Fruit fly (Drosophila melanogaster): ENCODE data around the gene Lcp65Af.

Gene Lcp65Af

DNA sequence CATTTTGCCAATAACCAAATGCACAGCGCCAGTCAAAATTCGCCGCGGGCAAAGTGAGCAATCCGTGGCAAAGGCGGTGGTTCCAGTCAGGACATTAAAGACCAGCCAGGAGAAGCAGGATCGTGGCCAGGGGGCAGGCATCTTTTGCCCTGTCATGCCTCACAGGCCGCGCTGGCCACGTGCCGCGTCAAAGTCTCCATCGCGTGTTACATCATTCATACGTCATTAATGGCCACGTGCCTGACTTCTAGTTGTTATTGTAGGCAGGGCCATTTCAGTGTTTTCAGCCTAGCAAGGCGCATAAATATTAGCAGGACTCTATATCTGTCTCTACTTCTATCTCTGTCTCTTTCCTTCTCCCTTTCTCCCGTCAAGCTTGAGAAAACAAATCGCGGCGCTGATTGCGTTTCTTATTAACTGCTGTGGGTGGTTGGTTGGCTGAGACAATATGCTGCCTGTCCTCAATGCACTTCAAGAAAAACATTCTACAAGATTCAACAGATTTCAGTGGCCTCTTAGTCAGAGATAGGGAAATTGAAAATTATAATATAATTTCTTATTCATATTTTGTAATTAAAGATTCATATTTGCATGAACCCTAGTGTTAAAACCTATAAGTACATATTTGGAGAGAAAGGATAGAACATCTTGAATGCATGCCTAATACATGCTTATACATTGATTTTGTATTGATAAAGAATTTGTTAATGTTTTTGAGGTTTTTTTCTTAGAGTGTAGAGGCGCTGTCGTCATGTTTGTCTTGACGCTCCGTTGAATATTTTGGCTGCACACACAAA is 28.1 kb downstream of the Lcp65Af start:
- no peak for TF ChIP-seq sage (GFP tag; optimal IDR thresholded peaks at IDR 0.05)
- TF ChIP-seq GATAd (GFP tag; optimal IDR thresholded peaks at IDR 0.05) = no peak
- no peak for TF ChIP-seq Hr78 (GFP tag; optimal IDR thresholded peaks at IDR 0.05)
- no peak for TF ChIP-seq h (GFP tag; optimal IDR thresholded peaks at IDR 0.05)
- TF ChIP-seq CG32264 (GFP tag; optimal IDR thresholded peaks at IDR 0.05) = no peak
- TF ChIP-seq Dfd (GFP tag; optimal IDR thresholded peaks at IDR 0.05) = no peak
- no peak for TF ChIP-seq Mio (GFP tag; optimal IDR thresholded peaks at IDR 0.05)
- no peak for TF ChIP-seq Myc (optimal IDR thresholded peaks at IDR 0.05)
- TF ChIP-seq fru (GFP tag; optimal IDR thresholded peaks at IDR 0.05) = no peak
- no peak for TF ChIP-seq pan (optimal IDR thresholded peaks at IDR 0.05)
- no peak for TF ChIP-seq jim (GFP tag; optimal IDR thresholded peaks at IDR 0.05)

DNA sequence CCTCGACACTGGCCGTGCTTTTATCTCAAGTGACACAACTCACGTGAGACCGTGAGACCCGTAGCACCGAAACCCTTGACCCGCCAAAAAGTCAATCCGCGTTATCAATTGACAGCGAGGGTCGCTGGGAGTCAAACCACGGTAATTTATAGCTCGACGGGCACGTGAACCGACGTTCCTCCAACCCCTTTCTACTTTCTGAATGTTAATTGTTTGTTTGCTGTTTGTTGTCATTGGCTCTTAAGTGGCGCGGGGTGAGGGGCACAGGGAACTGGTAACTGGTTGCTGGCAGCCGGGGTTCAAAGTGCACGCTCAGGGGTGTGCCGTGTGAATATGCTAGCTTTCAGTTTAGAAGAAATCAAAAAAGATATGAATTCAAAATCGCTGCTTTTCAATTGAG is 29.9 kb downstream of the Lcp65Af start:
- TF ChIP-seq Hnf4 (GFP tag; optimal IDR thresholded peaks at IDR 0.05) = no peak
- no peak for TF ChIP-seq tai (GFP tag; optimal IDR thresholded peaks at IDR 0.05)
- TF ChIP-seq Sp1 (GFP tag; optimal IDR thresholded peaks at IDR 0.05) = no peak
- no peak for TF ChIP-seq ey (GFP tag; optimal IDR thresholded peaks at IDR 0.05)
- TF ChIP-seq usp (GFP tag; optimal IDR thresholded peaks at IDR 0.05) = no peak
- no peak for TF ChIP-seq foxo (GFP tag; optimal IDR thresholded peaks at IDR 0.05)
- TF ChIP-seq Myc (optimal IDR thresholded peaks at IDR 0.05) = no peak
- TF ChIP-seq Dif (GFP tag; optimal IDR thresholded peaks at IDR 0.05; ENCODE audit: partially characterized antibody) = no peak
- no peak for TF ChIP-seq fru (GFP tag; optimal IDR thresholded peaks at IDR 0.05)
- TF ChIP-seq N (GFP tag; optimal IDR thresholded peaks at IDR 0.05) = no peak
- TF ChIP-seq psq (GFP tag; optimal IDR thresholded peaks at IDR 0.05) = no peak
- TF ChIP-seq Vsx2 (GFP tag; optimal IDR thresholded peaks at IDR 0.05; ENCODE audit: partially characterized antibody) = no peak
- TF ChIP-seq HLH106 (tag; optimal IDR thresholded peaks at IDR 0.05) = no peak
- no peak for TF ChIP-seq br (GFP tag; optimal IDR thresholded peaks at IDR 0.05)
- TF ChIP-seq Abd-B (GFP tag; optimal IDR thresholded peaks at IDR 0.05) = no peak
- TF ChIP-seq pan (optimal IDR thresholded peaks at IDR 0.05) = no peak

dm6 chr3L:6105435-6105834 is 31.2 kb downstream of the Lcp65Af start:
- no peak for TF ChIP-seq Dfd (GFP tag; optimal IDR thresholded peaks at IDR 0.05)
- no peak for TF ChIP-seq jim (GFP tag; optimal IDR thresholded peaks at IDR 0.05)
- no peak for TF ChIP-seq GATAd (GFP tag; optimal IDR thresholded peaks at IDR 0.05)
- no peak for TF ChIP-seq N (GFP tag; optimal IDR thresholded peaks at IDR 0.05)
- no peak for TF ChIP-seq CrebA (GFP tag; optimal IDR thresholded peaks at IDR 0.05; ENCODE audit: borderline replicate concordance)

DNA sequence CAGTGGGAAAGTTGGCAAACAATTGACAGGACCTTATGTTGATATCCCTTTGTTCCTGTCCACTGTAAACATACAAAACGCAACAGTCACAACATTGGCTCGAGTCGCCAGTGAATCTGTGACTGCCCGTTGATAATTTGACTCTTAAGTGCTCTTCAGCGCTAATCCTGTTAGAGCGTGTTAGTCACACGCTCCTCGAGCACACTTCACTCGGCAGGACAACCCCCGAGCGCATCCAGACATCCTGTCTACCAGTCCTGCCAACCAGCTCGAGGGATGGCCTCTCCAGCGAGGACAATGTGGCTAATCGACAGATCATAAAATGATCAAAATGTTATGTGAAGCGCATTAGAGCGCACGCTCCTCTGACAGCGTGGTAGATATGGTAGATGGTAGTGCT is 32.0 kb downstream of the Lcp65Af start:
- TF ChIP-seq foxo (GFP tag; optimal IDR thresholded peaks at IDR 0.05) = no peak
- no peak for TF ChIP-seq CrebA (GFP tag; optimal IDR thresholded peaks at IDR 0.05; ENCODE audit: borderline replicate concordance)
- no peak for TF ChIP-seq dmrt93B (GFP tag; optimal IDR thresholded peaks at IDR 0.05)
- TF ChIP-seq OdsH (GFP tag; optimal IDR thresholded peaks at IDR 0.05) = no peak
- TF ChIP-seq Hnf4 (GFP tag; optimal IDR thresholded peaks at IDR 0.05) = no peak
- no peak for TF ChIP-seq sv (GFP tag; optimal IDR thresholded peaks at IDR 0.05)
- TF ChIP-seq CG32264 (GFP tag; optimal IDR thresholded peaks at IDR 0.05) = no peak
- no peak for TF ChIP-seq ey (GFP tag; optimal IDR thresholded peaks at IDR 0.05)
- no peak for TF ChIP-seq Rel (GFP tag; optimal IDR thresholded peaks at IDR 0.05)
- no peak for TF ChIP-seq Rel (tag; optimal IDR thresholded peaks at IDR 0.05)
- no peak for TF ChIP-seq GATAd (GFP tag; optimal IDR thresholded peaks at IDR 0.05)
- TF ChIP-seq dl (GFP tag; optimal IDR thresholded peaks at IDR 0.05; ENCODE audit: insufficient read depth in 1 of 2, partially characterized antibody in 2 of 2) = no peak
- TF ChIP-seq tai (GFP tag; optimal IDR thresholded peaks at IDR 0.05) = no peak
- no peak for TF ChIP-seq br (GFP tag; optimal IDR thresholded peaks at IDR 0.05)
- no peak for TF ChIP-seq Hr78 (GFP tag; optimal IDR thresholded peaks at IDR 0.05)
- TF ChIP-seq Abd-B (GFP tag; optimal IDR thresholded peaks at IDR 0.05) = no peak
- no peak for TF ChIP-seq Jra (GFP tag; optimal IDR thresholded peaks at IDR 0.05)
- no peak for TF ChIP-seq HLH106 (tag; optimal IDR thresholded peaks at IDR 0.05)
- TF ChIP-seq Mio (GFP tag; optimal IDR thresholded peaks at IDR 0.05) = no peak
- TF ChIP-seq CG9705 (GFP tag; optimal IDR thresholded peaks at IDR 0.05) = no peak
- no peak for TF ChIP-seq lola (GFP tag; optimal IDR thresholded peaks at IDR 0.05)

Measured in whole organism, wandering third instar larva.